Worm (Caenorhabditis elegans): ENCODE data around the gene Y67A10A.2.

DNA sequence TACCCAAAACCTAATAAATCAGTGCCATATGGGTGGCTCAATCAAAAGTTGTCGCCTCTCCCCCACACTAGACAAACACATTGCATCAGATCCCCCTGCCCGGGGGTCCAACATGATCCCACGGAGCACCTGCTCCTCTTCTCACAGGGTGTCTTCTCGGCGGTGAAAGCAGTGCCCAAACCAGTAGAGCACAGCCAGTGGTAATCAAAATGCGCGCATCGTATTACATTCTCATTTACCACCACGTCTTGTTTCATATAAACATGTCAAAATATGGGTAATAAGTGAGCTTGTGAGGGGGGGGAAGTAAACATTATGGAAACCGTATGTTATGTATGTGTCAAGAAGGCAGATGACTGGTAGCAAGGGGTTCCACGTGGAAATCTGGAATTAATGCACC lies 42.6 kb upstream of the Y67A10A.2 start:
- TF ChIP-seq flt-1 (GFP tag; IDR thresholded peaks at IDR 0.05) (no peak), klf-2 (GFP tag; conservative IDR thresholded peaks at IDR 0.05) (no peak), tab-1 (GFP tag; IDR thresholded peaks at IDR 0.05) (no peak), T22C8.4 (GFP tag; IDR thresholded peaks at IDR 0.05) (no peak), ztf-23 (GFP tag; IDR thresholded peaks at IDR 0.05) (no peak)
